Worm (Caenorhabditis elegans): ENCODE data around the gene F17C11.11.

F17C11.11 gene

ce11 chrV:10965501-10965900, 26.9 kb upstream of the F17C11.11 start, which contains the start of the genes ctf-4 and eef-1G:
ctf-4 (minus strand) TSS chrV:10965539.
eef-1G (plus strand) TSS chrV:10965719.
- TF ChIP-seq snpc-4 (tag; optimal IDR thresholded peaks at IDR 0.05) (no peak), unc-62 (GFP tag; optimal IDR thresholded peaks at IDR 0.05) (no peak), ham-2 (GFP tag; optimal IDR thresholded peaks at IDR 0.05) (peak; percentile 20), hlh-1 (tag; optimal IDR thresholded peaks at IDR 0.05) (peak; percentile 81), nhr-12 (tag; optimal IDR thresholded peaks at IDR 0.05) (no peak), nhr-28 (tag; optimal IDR thresholded peaks at IDR 0.05) (no peak), nhr-237 (tag; optimal IDR thresholded peaks at IDR 0.05) (peak; percentile 94), unc-120 (tag; optimal IDR thresholded peaks at IDR 0.05; ENCODE audit: poor library complexity, severe bottlenecking) (peak; percentile 23), zip-8 (tag; optimal IDR thresholded peaks at IDR 0.05) (no peak), tbx-8 (GFP tag; optimal IDR thresholded peaks at IDR 0.05) (no peak), lin-13 (tag; optimal IDR thresholded peaks at IDR 0.05) (peak; percentile 96), M03D4.4 (tag; optimal IDR thresholded peaks at IDR 0.05) (peak; percentile 53), flh-1 (GFP tag; optimal IDR thresholded peaks at IDR 0.05) (no peak), pha-4 (tag; optimal IDR thresholded peaks at IDR 0.05) (peak; percentile 97), unc-39 (tag; optimal IDR thresholded peaks at IDR 0.05) (no peak), nhr-2 (tag; optimal IDR thresholded peaks at IDR 0.05) (no peak), elt-3 (tag; optimal IDR thresholded peaks at IDR 0.05) (peak; percentile 62), cnd-1 (tag; optimal IDR thresholded peaks at IDR 0.05) (peak; percentile 47), ceh-83 (GFP tag; optimal IDR thresholded peaks at IDR 0.05) (no peak), ztf-11 (tag; optimal IDR thresholded peaks at IDR 0.05) (no peak), mab-5 (tag; optimal IDR thresholded peaks at IDR 0.05) (no peak), drap-1 (GFP tag; optimal IDR thresholded peaks at IDR 0.05) (peak; percentile 39), mep-1 (tag; optimal IDR thresholded peaks at IDR 0.05) (peak; percentile 98), ceh-39 (tag; optimal IDR thresholded peaks at IDR 0.05) (no peak), blmp-1 (tag; optimal IDR thresholded peaks at IDR 0.05) (no peak)

DNA sequence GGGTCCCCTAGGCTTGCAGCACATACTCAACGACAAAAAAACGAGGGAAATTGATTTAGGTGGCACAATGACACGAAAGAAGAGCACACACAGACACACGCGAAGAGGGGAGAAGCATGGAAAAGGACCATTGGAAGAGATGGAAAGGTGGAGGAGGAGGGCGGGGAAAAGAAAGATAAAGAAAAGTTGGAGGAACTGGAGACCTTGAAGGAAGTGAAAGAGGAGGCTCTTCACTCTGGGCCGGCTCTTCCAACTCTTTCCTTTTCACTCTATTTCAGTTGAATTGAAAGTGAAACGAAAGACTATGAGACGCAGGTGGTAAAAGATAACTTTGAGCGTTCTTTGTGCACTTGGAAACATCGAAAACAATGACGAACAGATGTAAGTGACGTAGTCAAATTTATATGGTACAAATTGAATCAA, 22.8 kb upstream of the F17C11.11 start:
- peak; percentile 43 for TF ChIP-seq drap-1 (GFP tag; optimal IDR thresholded peaks at IDR 0.05)
- TF ChIP-seq blmp-1 (tag; optimal IDR thresholded peaks at IDR 0.05), result no peak
- no peak for TF ChIP-seq lin-32 (GFP tag; optimal IDR thresholded peaks at IDR 0.05)
- no peak for TF ChIP-seq nhr-237 (tag; optimal IDR thresholded peaks at IDR 0.05)
- TF ChIP-seq snpc-4 (tag; optimal IDR thresholded peaks at IDR 0.05), result no peak
- TF ChIP-seq tbx-8 (GFP tag; optimal IDR thresholded peaks at IDR 0.05), result no peak
- TF ChIP-seq sem-2 (GFP tag; optimal IDR thresholded peaks at IDR 0.05), result no peak
- no peak for TF ChIP-seq M03D4.4 (tag; optimal IDR thresholded peaks at IDR 0.05)
- TF ChIP-seq mls-2 (tag; optimal IDR thresholded peaks at IDR 0.05), result peak; percentile 24
- TF ChIP-seq hlh-1 (tag; optimal IDR thresholded peaks at IDR 0.05), result no peak
- TF ChIP-seq ham-2 (GFP tag; optimal IDR thresholded peaks at IDR 0.05), result no peak
- peak; percentile 88 for TF ChIP-seq unc-120 (tag; optimal IDR thresholded peaks at IDR 0.05; ENCODE audit: poor library complexity, severe bottlenecking)
- no peak for TF ChIP-seq nhr-12 (tag; optimal IDR thresholded peaks at IDR 0.05)
- no peak for TF ChIP-seq ceh-43 (GFP tag; optimal IDR thresholded peaks at IDR 0.05)
- peak; percentile 80 for TF ChIP-seq ces-1 (GFP tag; optimal IDR thresholded peaks at IDR 0.05)
- TF ChIP-seq lin-13 (tag; optimal IDR thresholded peaks at IDR 0.05), result no peak
- TF ChIP-seq nhr-76 (tag; optimal IDR thresholded peaks at IDR 0.05), result no peak
- TF ChIP-seq sptf-1 (tag; optimal IDR thresholded peaks at IDR 0.05), result peak; percentile 26
- TF ChIP-seq elt-1 (tag; optimal IDR thresholded peaks at IDR 0.05; ENCODE audit: borderline replicate concordance, insufficient read depth), result no peak
- no peak for TF ChIP-seq ztf-11 (tag; optimal IDR thresholded peaks at IDR 0.05)
- no peak for TF ChIP-seq pha-4 (tag; optimal IDR thresholded peaks at IDR 0.05)

DNA sequence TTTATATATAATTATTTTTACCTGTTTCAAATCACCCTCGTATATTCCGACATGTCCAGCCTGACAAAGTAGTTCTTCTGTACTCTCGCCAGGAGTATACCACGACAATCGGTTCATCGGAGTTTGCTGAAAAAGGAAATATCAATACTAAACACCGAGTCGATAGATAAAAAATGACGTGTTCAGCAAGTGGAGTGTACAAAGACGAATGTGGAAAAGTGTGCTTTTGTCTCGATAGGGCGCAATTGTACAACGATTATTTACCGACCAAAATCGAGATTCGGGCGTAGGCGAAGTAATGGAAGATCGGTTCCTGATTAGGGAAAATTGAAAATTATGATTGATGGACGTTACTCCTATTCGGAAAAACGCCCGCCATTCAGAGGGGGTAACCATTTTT, 21.9 kb upstream of the F17C11.11 start, which contains the start of gene vps-36:
Gene vps-36, minus strand, starts transcription at position 126 of the 400 bp plus-strand sequence.
- TF ChIP-seq unc-39 (tag; optimal IDR thresholded peaks at IDR 0.05) (no peak), snpc-4 (tag; optimal IDR thresholded peaks at IDR 0.05) (no peak), unc-62 (GFP tag; optimal IDR thresholded peaks at IDR 0.05) (no peak), ceh-83 (GFP tag; optimal IDR thresholded peaks at IDR 0.05) (no peak), mab-5 (tag; optimal IDR thresholded peaks at IDR 0.05) (no peak), nhr-28 (tag; optimal IDR thresholded peaks at IDR 0.05) (no peak), nhr-76 (tag; optimal IDR thresholded peaks at IDR 0.05) (no peak), elt-3 (tag; optimal IDR thresholded peaks at IDR 0.05) (no peak), nhr-237 (tag; optimal IDR thresholded peaks at IDR 0.05) (no peak), M03D4.4 (tag; optimal IDR thresholded peaks at IDR 0.05) (no peak), hlh-1 (tag; optimal IDR thresholded peaks at IDR 0.05) (no peak), flh-1 (GFP tag; optimal IDR thresholded peaks at IDR 0.05) (no peak), zip-8 (tag; optimal IDR thresholded peaks at IDR 0.05) (no peak), nhr-2 (tag; optimal IDR thresholded peaks at IDR 0.05) (no peak), ham-2 (GFP tag; optimal IDR thresholded peaks at IDR 0.05) (no peak), pha-4 (tag; optimal IDR thresholded peaks at IDR 0.05) (no peak), lin-32 (GFP tag; optimal IDR thresholded peaks at IDR 0.05) (no peak), sptf-1 (tag; optimal IDR thresholded peaks at IDR 0.05) (no peak), drap-1 (GFP tag; optimal IDR thresholded peaks at IDR 0.05) (no peak), blmp-1 (tag; optimal IDR thresholded peaks at IDR 0.05) (no peak)

Data from whole organism, mixed stage, embryonic.